Fruit fly (Drosophila melanogaster) whole organism, embryonic: ENCODE measurements around the gene CG42763.

Experiments used
- Aef1 ChIP-seq: fragments of 200-800 bp; sonication (Bioruptor generic); IDR thresholded peaks from 3 replicates; pipeline ENCODE4 v1.3.6; 2022; ENCODE audit warnings: missing biosample characterization, missing genetic modification characterization
- CG1024 ChIP-seq: fragments of 200-800 bp; sonication (Bioruptor generic); IDR thresholded peaks from 2 replicates; pipeline ENCODE4 v1.3.6; 2022; ENCODE audit warnings: missing biosample characterization, missing genetic modification characterization
- CG10321 ChIP-seq: fragments of 200-800 bp; sonication (Bioruptor generic); IDR thresholded peaks from 2 replicates; pipeline ENCODE4 v1.3.6; 2022; ENCODE audit warnings: missing biosample characterization, missing genetic modification characterization
- CG10366 ChIP-seq: fragments of 200-800 bp; sonication (Bioruptor generic); IDR thresholded peaks from 2 replicates; pipeline ENCODE4 v1.3.6; 2022; ENCODE audit warnings: missing biosample characterization, missing genetic modification characterization
- CG11247 ChIP-seq: fragments of 200-800 bp; sonication (Bioruptor generic); IDR thresholded peaks from 2 replicates; pipeline ENCODE4 v1.3.6; 2022; ENCODE audit warnings: missing biosample characterization, missing genetic modification characterization
- CG11695 ChIP-seq: fragments of 200-800 bp; sonication (Bioruptor generic); IDR thresholded peaks from 3 replicates; pipeline ENCODE4 v1.3.6; 2022; ENCODE audit warnings: missing biosample characterization, missing genetic modification characterization
- CG11696 ChIP-seq: fragments of 200-800 bp; sonication (Bioruptor generic); IDR thresholded peaks from 2 replicates; pipeline ENCODE4 v1.3.6; 2022; ENCODE audit warnings: missing biosample characterization, missing genetic modification characterization
- CG13894 ChIP-seq: fragments of 200-800 bp; sonication (Bioruptor generic); optimal IDR thresholded peaks from 3 replicates; lab custom pipeline; 2018; ENCODE audit warnings: missing biosample characterization, mild to moderate bottlenecking, missing genetic modification characterization, moderate library complexity
- CG14667 ChIP-seq: fragments of 200-800 bp; sonication (Bioruptor generic); IDR thresholded peaks from 2 replicates; pipeline ENCODE4 v1.3.6; 2022; ENCODE audit warnings: missing biosample characterization, missing genetic modification characterization
- CG1647 ChIP-seq: fragments of 200-800 bp; sonication (Bioruptor generic); optimal IDR thresholded peaks from 3 replicates; lab custom pipeline; 2016; ENCODE audit warnings: missing biosample characterization, missing genetic modification characterization
- CG17186 ChIP-seq: fragments of 200-800 bp; sonication (Bioruptor generic); optimal IDR thresholded peaks from 3 replicates; lab custom pipeline; 2017; ENCODE audit warnings: missing biosample characterization, missing genetic modification reagents, missing genetic modification characterization
- CG17612 ChIP-seq: fragments of 200-800 bp; sonication (Bioruptor generic); IDR thresholded peaks from 2 replicates; pipeline ENCODE4 v1.3.6; 2022; ENCODE audit warnings: missing biosample characterization, missing genetic modification characterization
- CG18619 ChIP-seq: fragments of 200-800 bp; sonication (Bioruptor generic); optimal IDR thresholded peaks from 3 replicates; lab custom pipeline; 2017; ENCODE audit warnings: missing biosample characterization, mild to moderate bottlenecking, missing genetic modification characterization
- CG2678 ChIP-seq: fragments of 200-800 bp; sonication (Bioruptor generic); optimal IDR thresholded peaks from 3 replicates; lab custom pipeline; 2019; ENCODE audit warnings: missing biosample characterization, mild to moderate bottlenecking, missing genetic modification characterization, moderate library complexity
- CG2889 ChIP-seq: fragments of 200-800 bp; sonication (Bioruptor generic); IDR thresholded peaks from 3 replicates; pipeline ENCODE4 v1.3.6; 2022; ENCODE audit warnings: missing biosample characterization, missing genetic modification characterization
- CG32767 ChIP-seq: fragments of 200-800 bp; sonication (Bioruptor generic); IDR thresholded peaks from 2 replicates; pipeline ENCODE4 v1.3.6; 2022; ENCODE audit warnings: missing biosample characterization, missing genetic modification characterization
- CG42726 ChIP-seq: fragments of 200-800 bp; sonication (Bioruptor generic); IDR thresholded peaks from 2 replicates; pipeline ENCODE4 v1.3.6; 2022; ENCODE audit warnings: missing biosample characterization, missing genetic modification characterization; ENCODE audit not compliant: partially characterized antibody
- CG4820 ChIP-seq: fragments of 200-800 bp; sonication (Bioruptor generic); optimal IDR thresholded peaks from 3 replicates; lab custom pipeline; 2016; ENCODE audit warnings: missing biosample characterization, missing genetic modification characterization
- CG7987 ChIP-seq: fragments of 200-800 bp; sonication (Bioruptor generic); optimal IDR thresholded peaks from 2 replicates; lab custom pipeline; 2018; ENCODE audit warnings: missing biosample characterization, mild to moderate bottlenecking, missing genetic modification characterization, moderate library complexity
- CG8089 ChIP-seq: fragments of 200-800 bp; sonication (Bioruptor generic); optimal IDR thresholded peaks from 3 replicates; lab custom pipeline; 2016; ENCODE audit warnings: missing biosample characterization, missing genetic modification characterization
- CG9609 ChIP-seq: fragments of 200-800 bp; sonication (Bioruptor generic); optimal IDR thresholded peaks from 3 replicates; lab custom pipeline; 2016; ENCODE audit warnings: missing biosample characterization, missing genetic modification characterization
- D ChIP-seq, 2 experiments: fragments of 200-800 bp in 1 of 2; fragments of >200 bp in 1 of 2; sonication (Bioruptor generic) in 1 of 2; optimal IDR thresholded peaks; 2 replicates in 1 of 2; 3 replicates in 1 of 2; lab custom pipeline; 2017; ENCODE audit warnings: mild to moderate bottlenecking in 1 of 2, missing biosample characterization in 1 of 2, missing genetic modification characterization in 1 of 2, missing genetic modification reagents in 1 of 2
- D19A ChIP-seq: fragments of 200-800 bp; optimal IDR thresholded peaks from 3 replicates; lab custom pipeline; 2019; ENCODE audit warnings: missing biosample characterization, mild to moderate bottlenecking, missing genetic modification characterization, moderate library complexity
- Dip2 ChIP-seq: fragments of 200-800 bp; sonication (Bioruptor generic); IDR thresholded peaks from 2 replicates; pipeline ENCODE4 v1.3.6; 2022; ENCODE audit warnings: missing biosample characterization, missing genetic modification characterization
- Gug ChIP-seq: fragments of 200-800 bp; sonication (Bioruptor generic); IDR thresholded peaks from 4 replicates; pipeline ENCODE4 v1.3.6; 2022; ENCODE audit warnings: missing biosample characterization, missing genetic modification characterization
- Scr ChIP-seq: fragments of 200-800 bp; sonication (Bioruptor generic); IDR thresholded peaks from 2 replicates; pipeline ENCODE4 v1.3.6; 2022; ENCODE audit warnings: missing biosample characterization, missing genetic modification characterization; ENCODE audit not compliant: partially characterized antibody
- Sox100B ChIP-seq: fragments of 200-800 bp; sonication (Bioruptor generic); optimal IDR thresholded peaks from 3 replicates; lab custom pipeline; 2018; ENCODE audit warnings: missing biosample characterization, mild to moderate bottlenecking, missing genetic modification characterization
- Taf1 ChIP-seq: fragments of 200-800 bp; sonication (Bioruptor generic); IDR thresholded peaks from 2 replicates; pipeline ENCODE4 v1.3.6; 2022; ENCODE audit warnings: missing biosample characterization, missing genetic modification characterization
- ara ChIP-seq: fragments of 200-800 bp; sonication (Bioruptor generic); IDR thresholded peaks from 2 replicates; pipeline ENCODE4 v1.3.6; 2022; ENCODE audit warnings: missing biosample characterization, missing genetic modification characterization
- ash1 ChIP-seq: fragments of 200-800 bp; sonication (Bioruptor generic); optimal IDR thresholded peaks from 2 replicates; lab custom pipeline; 2018; ENCODE audit warnings: missing biosample characterization, mild to moderate bottlenecking, missing genetic modification characterization
- bbx ChIP-seq: fragments of 200-800 bp; sonication (Bioruptor generic); IDR thresholded peaks from 2 replicates; pipeline ENCODE4 v1.3.6; 2022; ENCODE audit warnings: missing biosample characterization, missing genetic modification characterization; ENCODE audit not compliant: partially characterized antibody
- cad ChIP-seq: fragments of >200 bp; optimal IDR thresholded peaks from 2 replicates; lab custom pipeline; 2017; ENCODE audit warnings: missing biosample characterization, missing genetic modification characterization
- dan ChIP-seq: fragments of 200-800 bp; sonication (Bioruptor generic); IDR thresholded peaks from 2 replicates; pipeline ENCODE4 v1.3.6; 2022; ENCODE audit warnings: missing biosample characterization, missing genetic modification characterization
- dati ChIP-seq: fragments of 200-800 bp; sonication (Bioruptor generic); IDR thresholded peaks from 2 replicates; pipeline ENCODE4 v1.3.6; 2022; ENCODE audit warnings: missing biosample characterization, missing genetic modification characterization
- disco-r ChIP-seq: fragments of 200-800 bp; sonication (Bioruptor generic); optimal IDR thresholded peaks from 2 replicates; lab custom pipeline; 2016; ENCODE audit warnings: missing biosample characterization, missing genetic modification characterization
- dysf ChIP-seq: fragments of 200-800 bp; sonication (Bioruptor generic); IDR thresholded peaks from 3 replicates; pipeline ENCODE4 v1.3.6; 2022; ENCODE audit warnings: missing biosample characterization, missing genetic modification characterization
- fd64A ChIP-seq: fragments of 200-800 bp; sonication (Bioruptor generic); optimal IDR thresholded peaks from 3 replicates; lab custom pipeline; 2018; ENCODE audit warnings: missing biosample characterization, mild to moderate bottlenecking, missing genetic modification characterization
- fu2 ChIP-seq: fragments of 200-800 bp; sonication (Bioruptor generic); optimal IDR thresholded peaks from 2 replicates; lab custom pipeline; 2016; ENCODE audit warnings: missing biosample characterization, missing genetic modification characterization
- gro ChIP-seq: fragments of 200-800 bp; sonication (Bioruptor generic); optimal IDR thresholded peaks from 2 replicates; lab custom pipeline; 2016; ENCODE audit warnings: missing biosample characterization, missing genetic modification characterization
- gsb-n ChIP-seq: fragments of 200-800 bp; sonication (Bioruptor generic); optimal IDR thresholded peaks from 3 replicates; lab custom pipeline; 2018; ENCODE audit warnings: missing biosample characterization, mild to moderate bottlenecking, missing genetic modification characterization
- hbn ChIP-seq: fragments of 200-800 bp; sonication (Bioruptor generic); IDR thresholded peaks from 2 replicates; pipeline ENCODE4 v1.3.6; 2022; ENCODE audit warnings: missing biosample characterization, missing genetic modification characterization; ENCODE audit not compliant: partially characterized antibody
- ken ChIP-seq: fragments of 200-800 bp; sonication (Bioruptor generic); IDR thresholded peaks from 3 replicates; pipeline ENCODE4 v1.3.6; 2022; ENCODE audit warnings: missing biosample characterization, missing genetic modification characterization
- nerfin-1 ChIP-seq: fragments of 200-800 bp; sonication (Bioruptor generic); optimal IDR thresholded peaks from 3 replicates; lab custom pipeline; 2019; ENCODE audit warnings: missing biosample characterization, mild to moderate bottlenecking, missing genetic modification characterization, moderate library complexity
- onecut ChIP-seq: fragments of 200-800 bp; sonication (Bioruptor generic); IDR thresholded peaks from 2 replicates; pipeline ENCODE4 v1.3.6; 2022; ENCODE audit warnings: missing biosample characterization, missing genetic modification characterization
- pfk ChIP-seq: fragments of 200-800 bp; sonication (Bioruptor generic); optimal IDR thresholded peaks from 2 replicates; lab custom pipeline; 2018; ENCODE audit warnings: missing biosample characterization, mild to moderate bottlenecking, missing genetic modification characterization, moderate library complexity
- sisA ChIP-seq: fragments of 200-800 bp; sonication (Bioruptor generic); IDR thresholded peaks from 2 replicates; pipeline ENCODE4 v1.3.6; 2022; ENCODE audit warnings: missing biosample characterization, missing genetic modification characterization
- so ChIP-seq: fragments of 200-800 bp; sonication (Bioruptor generic); IDR thresholded peaks from 3 replicates; pipeline ENCODE4 v1.3.6; 2022; ENCODE audit warnings: missing biosample characterization, missing genetic modification characterization
- tio ChIP-seq: fragments of 200-800 bp; sonication (Bioruptor generic); optimal IDR thresholded peaks from 2 replicates; lab custom pipeline; 2017; ENCODE audit warnings: missing biosample characterization, missing genetic modification characterization, inconsistent platforms
- ttk ChIP-seq: fragments of 200-800 bp; sonication (Bioruptor generic); IDR thresholded peaks from 2 replicates; pipeline ENCODE4 v2.1.2; 2022; ENCODE audit warnings: missing biosample characterization, missing genetic modification characterization
- zfh1 ChIP-seq: fragments of 200-800 bp; sonication (Bioruptor generic); IDR thresholded peaks from 3 replicates; pipeline ENCODE4 v1.3.6; 2022; ENCODE audit warnings: missing biosample characterization, missing genetic modification characterization
- zfh2 ChIP-seq: fragments of 200-800 bp; sonication (Bioruptor generic); optimal IDR thresholded peaks from 2 replicates; lab custom pipeline; 2016; ENCODE audit warnings: missing biosample characterization, missing genetic modification characterization

Gene CG42763

DNA sequence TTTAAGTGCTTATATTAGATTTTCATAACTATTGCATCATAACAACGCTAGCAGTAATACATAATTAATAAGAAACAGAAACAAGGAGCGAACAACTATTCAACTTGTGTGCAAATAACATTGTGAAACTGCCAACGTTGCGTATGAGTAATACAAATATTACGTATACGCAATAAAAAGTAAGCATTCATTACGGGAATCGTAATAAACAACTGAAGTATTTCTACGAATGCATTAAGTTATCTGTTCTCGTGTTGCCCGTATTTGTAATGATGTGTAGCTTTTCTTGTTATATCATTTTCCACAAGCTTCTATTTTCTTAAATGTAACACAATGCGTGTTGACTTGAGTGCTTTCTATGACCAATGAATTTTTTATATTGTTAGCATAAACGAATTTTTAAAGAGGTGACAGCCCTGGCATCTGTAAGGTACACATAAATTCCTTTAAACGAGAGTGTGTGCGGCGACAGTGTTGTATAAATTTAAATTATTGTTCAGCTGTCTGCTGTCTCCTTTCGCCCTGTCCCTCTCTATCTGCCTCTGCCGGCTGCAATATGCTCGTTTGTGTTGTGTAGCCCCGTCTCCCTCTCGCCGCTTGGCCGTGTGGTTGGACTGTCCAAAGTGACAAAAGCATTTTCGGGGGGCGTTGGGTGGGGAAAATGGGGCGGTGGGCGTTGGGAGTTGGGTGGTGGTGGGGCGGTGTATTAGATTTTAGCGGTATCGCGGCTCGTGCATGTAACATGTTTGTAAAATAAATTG, 45.1 kb downstream of the CG42763 start (continued):
- no peak for TF ChIP-seq D (optimal IDR thresholded peaks at IDR 0.05; lab: Kevin White, UChicago)
- no peak for TF ChIP-seq D (GFP tag; optimal IDR thresholded peaks at IDR 0.05; lab: Kevin White, UChicago)
- 0 out of 3 replicates have a peak, but pooled peaks have one; percentile 24 for TF ChIP-seq CG11695 (GFP tag; lab: Robert Waterston, UW)
- TF ChIP-seq CG9609 (GFP tag; lab: Kevin White, UChicago): no peak
- TF ChIP-seq fu2 (GFP tag; lab: Kevin White, UChicago): no peak
- no peak for TF ChIP-seq cad (GFP tag; lab: Kevin White, UChicago)
- TF ChIP-seq gsb-n (tag; lab: Kevin White, UChicago): no peak
- no peak for TF ChIP-seq CG10366
- no peak for TF ChIP-seq CG8089 (GFP tag; lab: Kevin White, UChicago)
- no peak for TF ChIP-seq CG32767 (GFP tag; lab: Robert Waterston, UW)
- no peak for TF ChIP-seq Dip2 (GFP tag; lab: Robert Waterston, UW)
- peak; percentile 57; the same call in 1 of the 3 replicates for TF ChIP-seq so (GFP tag; lab: Robert Waterston, UW)
- no peak for TF ChIP-seq CG1647 (GFP tag; lab: Kevin White, UChicago)
- no peak for TF ChIP-seq ttk (GFP tag; lab: Robert Waterston, UW)
- no peak for TF ChIP-seq ara (GFP tag; lab: Robert Waterston, UW)
- TF ChIP-seq dysf: no peak
- TF ChIP-seq zfh1: no peak
- TF ChIP-seq pfk (GFP tag; lab: Kevin White, UChicago): no peak
- TF ChIP-seq ash1 (GFP tag; lab: Kevin White, UChicago): no peak
- TF ChIP-seq CG7987 (GFP tag; lab: Kevin White, UChicago): peak; percentile 7
- no peak for TF ChIP-seq gro (GFP tag; lab: Kevin White, UChicago)
- peak; percentile 81 for TF ChIP-seq CG10321 (GFP tag; lab: Robert Waterston, UW)
- TF ChIP-seq bbx (GFP tag; lab: Robert Waterston, UW): no peak
- no peak for TF ChIP-seq D19A (tag; lab: Kevin White, UChicago)
- no peak for TF ChIP-seq fd64A (GFP tag; lab: Kevin White, UChicago)
- no peak for TF ChIP-seq CG11247 (GFP tag; lab: Robert Waterston, UW)
- no peak for TF ChIP-seq CG18619 (GFP tag; lab: Kevin White, UChicago)
- no peak for TF ChIP-seq CG1024 (GFP tag; lab: Robert Waterston, UW)
- no peak for TF ChIP-seq CG2678 (tag; lab: Kevin White, UChicago)
- TF ChIP-seq CG4820: no peak
- no peak; the same call in 2 of the 3 replicates for TF ChIP-seq Aef1
- no peak for TF ChIP-seq CG14667
- peak; percentile 23 for TF ChIP-seq tio
- TF ChIP-seq hbn (GFP tag; lab: Robert Waterston, UW): no peak
- TF ChIP-seq Gug (GFP tag; lab: Robert Waterston, UW): no peak
- no peak for TF ChIP-seq zfh2 (GFP tag; lab: Kevin White, UChicago)
- no peak for TF ChIP-seq dan (GFP tag; lab: Robert Waterston, UW)
- TF ChIP-seq CG17186 (GFP tag; lab: Kevin White, UChicago): no peak
- TF ChIP-seq dati (GFP tag; lab: Robert Waterston, UW): no peak
- TF ChIP-seq CG2889 (GFP tag; lab: Robert Waterston, UW): no peak
- TF ChIP-seq onecut (GFP tag; lab: Robert Waterston, UW): no peak
- TF ChIP-seq nerfin-1 (tag; lab: Kevin White, UChicago): no peak
- no peak for TF ChIP-seq CG11696 (GFP tag; lab: Robert Waterston, UW)
- no peak for TF ChIP-seq CG17612
- no peak for TF ChIP-seq Taf1
- no peak for TF ChIP-seq disco-r (GFP tag; lab: Kevin White, UChicago)
- TF ChIP-seq sisA (GFP tag; lab: Robert Waterston, UW): no peak
- TF ChIP-seq CG13894 (tag; lab: Kevin White, UChicago): no peak
- TF ChIP-seq CG42726 (GFP tag; lab: Robert Waterston, UW): 0 out of 2 replicates have a peak, but pooled peaks have one; percentile 31
- 0 out of 2 replicates have a peak, but pooled peaks have one; percentile 14 for TF ChIP-seq Scr
- no peak for TF ChIP-seq ken
- peak; percentile 9 for TF ChIP-seq Sox100B (GFP tag; lab: Kevin White, UChicago)
